Fruit fly (Drosophila melanogaster): Measurements from ENCODE around the gene CG11858.

CG11858 gene

DNA sequence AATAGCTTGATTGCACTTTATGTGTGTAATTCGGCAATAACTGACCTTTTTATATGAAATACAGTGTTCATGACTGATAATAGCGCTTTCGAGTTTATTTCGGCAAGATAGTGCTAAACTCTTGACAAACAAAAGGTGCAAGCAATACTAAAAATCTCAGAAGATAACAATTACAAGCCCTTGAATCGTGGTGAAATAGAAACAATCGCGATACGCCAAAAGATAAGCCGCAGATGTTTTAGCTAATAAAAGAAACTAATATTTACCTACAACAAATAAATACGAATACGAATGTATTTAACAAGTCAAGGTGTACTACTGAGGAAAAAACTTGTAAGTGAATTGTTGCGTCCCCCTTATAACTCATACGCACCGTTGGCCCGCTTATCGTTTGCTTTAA, 12.7 kb downstream of the CG11858 start:
- TF ChIP-seq Pif1A (GFP tag; optimal IDR thresholded peaks at IDR 0.05) (no peak), CG12605 (GFP tag; IDR thresholded peaks at IDR 0.05) (no peak), Pif1B (GFP tag; optimal IDR thresholded peaks at IDR 0.05) (no peak)

DNA sequence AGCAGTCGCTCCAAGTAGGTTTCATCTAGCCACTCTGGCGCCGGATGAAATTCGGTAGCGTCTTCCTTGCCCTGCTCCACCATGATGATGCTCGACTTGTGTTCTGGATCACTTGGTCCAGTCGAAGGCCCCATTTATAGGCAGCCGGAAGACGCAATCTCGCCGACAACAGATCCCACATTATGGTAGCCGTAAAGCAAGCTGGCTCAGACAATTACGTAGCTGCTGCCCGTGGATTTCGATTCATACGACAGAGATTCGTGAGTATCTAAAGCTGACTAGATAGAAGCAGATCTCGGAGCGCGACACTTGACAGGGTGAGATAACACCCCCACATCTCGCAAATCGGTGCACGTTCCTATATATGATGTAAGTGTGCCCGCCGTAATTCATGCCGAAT, 14.6 kb downstream of the CG11858 start, which contains the start of gene CG10513:
TSS of gene CG10513 (minus strand) at position 101 of the 400 bp plus-strand sequence.
- TF ChIP-seq gl (tag; optimal IDR thresholded peaks at IDR 0.05) (no peak), Snoo (tag; optimal IDR thresholded peaks at IDR 0.05) (no peak), CG13204 (GFP tag; optimal IDR thresholded peaks at IDR 0.05) (no peak), CG15710 (tag; optimal IDR thresholded peaks at IDR 0.05) (no peak), CG4496 (GFP tag; IDR thresholded peaks at IDR 0.05) (no peak), CG8159 (tag; optimal IDR thresholded peaks at IDR 0.05) (no peak), Pif1A (GFP tag; optimal IDR thresholded peaks at IDR 0.05) (no peak), Pif1B (GFP tag; optimal IDR thresholded peaks at IDR 0.05) (no peak), fd96Ca (GFP tag; IDR thresholded peaks at IDR 0.05) (no peak), CG34367 (tag; optimal IDR thresholded peaks at IDR 0.05) (no peak), CG17806 (tag; optimal IDR thresholded peaks at IDR 0.05) (no peak), CG32121 (GFP tag; IDR thresholded peaks at IDR 0.05) (no peak), CG10348 (GFP tag; IDR thresholded peaks at IDR 0.05) (no peak), EcR (GFP tag; optimal IDR thresholded peaks at IDR 0.05) (no peak), Ets98B (GFP tag; IDR thresholded peaks at IDR 0.05) (no peak), rn (GFP tag; IDR thresholded peaks at IDR 0.05) (no peak), CG14655 (GFP tag; optimal IDR thresholded peaks at IDR 0.05) (no peak), CG9948 (tag; optimal IDR thresholded peaks at IDR 0.05) (no peak)

DNA sequence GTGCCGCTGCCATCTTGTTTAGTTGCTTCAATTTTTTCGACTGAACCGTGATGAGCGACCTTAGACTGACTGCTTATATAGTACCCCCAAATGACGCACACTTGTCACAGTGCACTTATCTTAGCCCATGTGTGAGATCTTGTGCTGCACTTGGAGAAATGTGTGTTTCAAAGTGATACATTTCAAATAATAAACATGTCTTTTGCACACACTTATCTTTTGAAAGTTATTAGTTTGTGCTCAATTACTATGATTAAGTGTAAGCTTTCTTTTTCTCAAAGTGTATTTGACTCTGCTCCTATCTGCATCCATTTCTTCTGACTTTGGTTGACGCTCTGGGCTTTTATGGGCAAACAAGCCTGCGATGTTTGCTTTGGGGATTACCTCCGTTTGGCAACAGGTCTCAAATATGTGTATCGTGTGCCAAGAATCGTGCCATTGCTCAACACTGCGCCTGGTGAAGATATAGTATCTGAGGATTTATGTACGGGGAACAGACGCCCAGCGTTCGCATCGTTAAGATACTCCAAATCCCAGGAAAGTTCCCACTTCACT, 17.3 kb downstream of the CG11858 start, which contains the start of gene CG10514:
TSS of gene CG10514 (minus strand) at position 51 of the 555 bp plus-strand sequence.
- TF ChIP-seq Pif1A (GFP tag; optimal IDR thresholded peaks at IDR 0.05) (peak; percentile 6), gl (tag; optimal IDR thresholded peaks at IDR 0.05) (no peak)

DNA sequence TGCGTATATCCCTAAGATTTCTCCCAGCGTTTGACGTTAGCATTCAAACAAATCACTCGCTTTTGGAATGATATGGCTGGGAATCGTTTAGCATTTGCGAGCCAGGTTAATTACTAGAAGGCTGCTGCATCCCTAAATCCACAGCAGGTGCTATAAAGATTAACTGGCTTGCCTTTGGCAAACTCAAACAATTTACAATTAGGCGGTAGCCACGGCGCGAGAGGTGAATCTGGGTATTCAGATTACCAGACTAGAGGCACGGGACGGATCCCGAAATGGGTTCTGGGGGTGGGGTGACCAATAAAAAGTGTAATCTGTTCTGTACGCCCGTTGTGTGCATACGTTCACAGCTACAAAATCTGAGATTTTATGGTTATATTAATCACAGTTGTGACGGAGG, 18.6 kb downstream of the CG11858 start, which contains the start of gene CG11892:
TSS of gene CG11892 (plus strand) at position 384 of the 400 bp plus-strand sequence.
- no peak for TF ChIP-seq fd96Ca (GFP tag; IDR thresholded peaks at IDR 0.05)
- TF ChIP-seq D1 (tag; optimal IDR thresholded peaks at IDR 0.05), result no peak
- TF ChIP-seq CG14655 (GFP tag; optimal IDR thresholded peaks at IDR 0.05), result no peak
- no peak for TF ChIP-seq CG12605 (GFP tag; IDR thresholded peaks at IDR 0.05)
- TF ChIP-seq CG15710 (tag; optimal IDR thresholded peaks at IDR 0.05), result no peak

DNA sequence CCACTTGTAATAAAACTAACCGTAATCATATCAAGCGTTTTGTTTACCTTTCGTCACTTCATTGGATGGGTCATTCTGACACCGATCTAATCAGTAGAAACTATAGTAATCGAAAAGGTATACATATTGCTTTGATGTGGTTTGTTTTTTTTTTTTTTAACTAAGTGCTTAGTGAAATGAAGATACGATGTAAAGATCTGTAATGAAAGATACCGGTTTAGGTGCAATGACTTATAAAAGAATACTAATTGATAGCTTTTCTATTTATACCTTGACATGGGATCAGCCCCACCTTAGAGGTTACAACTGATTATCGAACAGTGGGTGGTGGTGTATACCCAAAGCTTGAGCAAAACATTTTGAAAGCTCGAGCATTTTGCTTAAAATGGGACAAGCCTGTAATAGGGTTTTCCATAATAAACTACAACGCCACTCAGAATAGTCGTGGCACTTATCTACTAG, 20.7 kb downstream of the CG11858 start, which contains the start of gene CG31300:
TSS of gene CG31300 (plus strand) at position 412 of the 462 bp plus-strand sequence.
- TF ChIP-seq CG14655 (GFP tag; optimal IDR thresholded peaks at IDR 0.05), result no peak
- TF ChIP-seq fd96Ca (GFP tag; IDR thresholded peaks at IDR 0.05), result no peak
- no peak for TF ChIP-seq CG8159 (tag; optimal IDR thresholded peaks at IDR 0.05)
- TF ChIP-seq Ets98B (GFP tag; IDR thresholded peaks at IDR 0.05), result no peak
- no peak for TF ChIP-seq Pif1A (GFP tag; optimal IDR thresholded peaks at IDR 0.05)

DNA sequence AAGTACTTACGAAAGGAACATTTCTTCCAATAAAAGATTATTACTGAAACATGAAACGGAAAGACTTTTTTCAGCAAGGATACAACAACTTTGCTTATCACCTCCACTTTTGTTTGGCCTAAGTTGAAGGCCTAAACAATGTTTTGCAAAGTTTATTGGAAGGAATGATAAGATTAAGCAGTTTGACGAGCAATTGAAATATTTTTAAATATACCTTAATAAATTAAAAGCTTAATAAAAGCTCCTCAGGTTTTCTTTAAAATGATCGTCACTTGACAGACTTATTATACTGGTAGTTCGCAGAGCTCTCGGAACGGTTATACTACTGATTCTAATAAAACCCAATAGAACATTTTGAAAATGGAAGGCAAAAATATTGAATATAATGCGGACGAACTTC, 22.6 kb downstream of the CG11858 start, which contains the start of gene CG31104:
TSS of gene CG31104 (plus strand) at position 301 of the 400 bp plus-strand sequence.
- TF ChIP-seq CG8301 (tag; optimal IDR thresholded peaks at IDR 0.05) (no peak), Snoo (tag; optimal IDR thresholded peaks at IDR 0.05) (no peak), Pif1A (GFP tag; optimal IDR thresholded peaks at IDR 0.05) (no peak), CG9948 (tag; optimal IDR thresholded peaks at IDR 0.05) (no peak), EcR (GFP tag; optimal IDR thresholded peaks at IDR 0.05) (no peak), fd96Ca (GFP tag; IDR thresholded peaks at IDR 0.05) (no peak), CG10348 (GFP tag; IDR thresholded peaks at IDR 0.05) (no peak), gl (tag; optimal IDR thresholded peaks at IDR 0.05) (no peak), rn (GFP tag; IDR thresholded peaks at IDR 0.05) (no peak), CG8159 (tag; optimal IDR thresholded peaks at IDR 0.05) (no peak), CG4496 (GFP tag; IDR thresholded peaks at IDR 0.05) (no peak), CG15710 (tag; optimal IDR thresholded peaks at IDR 0.05) (no peak), CG34367 (tag; optimal IDR thresholded peaks at IDR 0.05) (no peak), Ets98B (GFP tag; IDR thresholded peaks at IDR 0.05) (no peak), CG32121 (GFP tag; IDR thresholded peaks at IDR 0.05) (no peak), Pif1B (GFP tag; optimal IDR thresholded peaks at IDR 0.05) (no peak), CG13204 (GFP tag; optimal IDR thresholded peaks at IDR 0.05) (no peak), CG14655 (GFP tag; optimal IDR thresholded peaks at IDR 0.05) (no peak), CG12605 (GFP tag; IDR thresholded peaks at IDR 0.05) (no peak)

DNA sequence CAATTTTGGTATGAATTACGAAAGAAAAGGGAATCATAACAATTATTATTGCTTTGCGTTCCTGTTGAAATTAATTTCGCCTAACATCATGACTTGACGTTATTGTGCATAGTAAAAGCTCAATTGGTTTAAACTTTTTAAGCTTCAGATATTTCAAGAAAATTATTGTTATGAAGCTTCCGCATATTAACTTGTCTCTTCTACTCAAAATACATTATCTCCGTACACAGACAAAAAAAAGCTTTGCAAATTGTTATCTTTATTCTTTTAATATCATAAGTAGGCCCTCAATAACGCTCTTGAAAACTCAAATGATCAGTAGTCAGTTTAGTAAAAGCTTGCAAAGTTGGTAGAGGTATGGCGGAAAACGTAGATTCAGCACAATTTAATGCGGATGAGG, 24.6 kb downstream of the CG11858 start, which contains the start of gene CG13658:
TSS of gene CG13658 (plus strand) at position 347 of the 400 bp plus-strand sequence.
- no peak for TF ChIP-seq CG4496 (GFP tag; IDR thresholded peaks at IDR 0.05)
- TF ChIP-seq CG15710 (tag; optimal IDR thresholded peaks at IDR 0.05), result no peak
- TF ChIP-seq CG8159 (tag; optimal IDR thresholded peaks at IDR 0.05), result no peak
- no peak for TF ChIP-seq EcR (GFP tag; optimal IDR thresholded peaks at IDR 0.05)
- no peak for TF ChIP-seq CG17806 (tag; optimal IDR thresholded peaks at IDR 0.05)
- TF ChIP-seq CG10348 (GFP tag; IDR thresholded peaks at IDR 0.05), result no peak
- no peak for TF ChIP-seq CG34367 (tag; optimal IDR thresholded peaks at IDR 0.05)
- TF ChIP-seq fd96Ca (GFP tag; IDR thresholded peaks at IDR 0.05), result no peak
- TF ChIP-seq Pif1A (GFP tag; optimal IDR thresholded peaks at IDR 0.05), result no peak
